Fruit fly (Drosophila melanogaster): ENCODE data around the gene Tsp.

Gene Tsp

dm6 chr2L:6717460-6717859 is 8.6 kb upstream of the Tsp start, which contains the start of gene Aatf (continued):
- peak; percentile 53; the same call in 1 of the 3 replicates for TF ChIP-seq hb (GFP tag; IDR thresholded peaks at IDR 0.05; ENCODE audit: partially characterized antibody)
- peak; percentile 3 for TF ChIP-seq CG12155 (GFP tag; optimal IDR thresholded peaks at IDR 0.05)
- no peak for TF ChIP-seq CG11695 (GFP tag; IDR thresholded peaks at IDR 0.05)
- TF ChIP-seq sisA (GFP tag; IDR thresholded peaks at IDR 0.05) = no peak
- TF ChIP-seq Ptx1 (GFP tag; IDR thresholded peaks at IDR 0.05) = no peak
- no peak for TF ChIP-seq Nf-YA (GFP tag; IDR thresholded peaks at IDR 0.05)
- no peak for TF ChIP-seq ERR (GFP tag; optimal IDR thresholded peaks at IDR 0.05)
- TF ChIP-seq CG18619 (GFP tag; optimal IDR thresholded peaks at IDR 0.05) = no peak
- TF ChIP-seq emc (GFP tag; optimal IDR thresholded peaks at IDR 0.05) = no peak
- no peak for TF ChIP-seq CG1529 (GFP tag; optimal IDR thresholded peaks at IDR 0.05)
- TF ChIP-seq crol (GFP tag; IDR thresholded peaks at IDR 0.05) = no peak
- TF ChIP-seq ase (GFP tag; IDR thresholded peaks at IDR 0.05) = no peak
- no peak for TF ChIP-seq run (tag; optimal IDR thresholded peaks at IDR 0.05)
- TF ChIP-seq CG6854 (GFP tag; optimal IDR thresholded peaks at IDR 0.05) = no peak
- TF ChIP-seq sens (GFP tag) = peak; percentile 77
- no peak for TF ChIP-seq CkIIα-i1 (GFP tag; IDR thresholded peaks at IDR 0.05)
- no peak for TF ChIP-seq CG1647 (GFP tag; optimal IDR thresholded peaks at IDR 0.05)
- TF ChIP-seq abd-A (tag; optimal IDR thresholded peaks at IDR 0.05) = no peak
- no peak for TF ChIP-seq Deaf1 (tag; optimal IDR thresholded peaks at IDR 0.05)
- no peak for TF ChIP-seq ro (GFP tag; IDR thresholded peaks at IDR 0.05)
- TF ChIP-seq eve (GFP tag; optimal IDR thresholded peaks at IDR 0.05) = no peak
- TF ChIP-seq Vsx1 (GFP tag; optimal IDR thresholded peaks at IDR 0.05) = no peak
- no peak for TF ChIP-seq GATAe (GFP tag; conservative IDR thresholded peaks at IDR 0.05)
- no peak for TF ChIP-seq Hr3 (GFP tag; optimal IDR thresholded peaks at IDR 0.05)
- no peak for TF ChIP-seq wek (GFP tag; optimal IDR thresholded peaks at IDR 0.05)
- TF ChIP-seq CG30431 (GFP tag; optimal IDR thresholded peaks at IDR 0.05) = no peak
- TF ChIP-seq schlank (tag; optimal IDR thresholded peaks at IDR 0.05) = no peak
- TF ChIP-seq p53 (GFP tag; optimal IDR thresholded peaks at IDR 0.05) = no peak
- no peak for TF ChIP-seq D (optimal IDR thresholded peaks at IDR 0.05)
- no peak for TF ChIP-seq D (GFP tag; optimal IDR thresholded peaks at IDR 0.05)
- no peak for TF ChIP-seq Nf-YB (GFP tag; optimal IDR thresholded peaks at IDR 0.05)
- no peak for TF ChIP-seq zfh1 (GFP tag; IDR thresholded peaks at IDR 0.05)
- TF ChIP-seq CG12769 (tag; optimal IDR thresholded peaks at IDR 0.05) = no peak
- no peak for TF ChIP-seq CG6689 (GFP tag; IDR thresholded peaks at IDR 0.05)
- no peak for TF ChIP-seq chn (GFP tag; optimal IDR thresholded peaks at IDR 0.05)
- TF ChIP-seq CG12942 (GFP tag; optimal IDR thresholded peaks at IDR 0.05) = no peak
- no peak for TF ChIP-seq CG17359 (tag; optimal IDR thresholded peaks at IDR 0.05)
- no peak for TF ChIP-seq gcm (GFP tag; optimal IDR thresholded peaks at IDR 0.05)
- peak; percentile 64 for TF ChIP-seq CG1603 (tag; optimal IDR thresholded peaks at IDR 0.05)
- TF ChIP-seq shn (GFP tag; optimal IDR thresholded peaks at IDR 0.05) = no peak
- TF ChIP-seq D19A (tag; optimal IDR thresholded peaks at IDR 0.05) = no peak
- no peak for TF ChIP-seq CG11504 (tag; optimal IDR thresholded peaks at IDR 0.05)
- no peak for TF ChIP-seq CG3281 (GFP tag; optimal IDR thresholded peaks at IDR 0.05)
- no peak for TF ChIP-seq CG7372 (GFP tag; IDR thresholded peaks at IDR 0.05)
- no peak for TF ChIP-seq tup (GFP tag; optimal IDR thresholded peaks at IDR 0.05)
- TF ChIP-seq CG14441 (GFP tag; IDR thresholded peaks at IDR 0.05) = no peak
- TF ChIP-seq ci (GFP tag; IDR thresholded peaks at IDR 0.05) = no peak
- no peak for TF ChIP-seq CG13424 (tag; optimal IDR thresholded peaks at IDR 0.05)
- peak; percentile 72 for TF ChIP-seq CG17186 (GFP tag; optimal IDR thresholded peaks at IDR 0.05)
- TF ChIP-seq Dip2 (GFP tag; IDR thresholded peaks at IDR 0.05) = no peak
- no peak for TF ChIP-seq lola (GFP tag; optimal IDR thresholded peaks at IDR 0.05)
- TF ChIP-seq grn (GFP tag; optimal IDR thresholded peaks at IDR 0.05) = no peak
- peak; percentile 88 for TF ChIP-seq CG34224 (GFP tag; IDR thresholded peaks at IDR 0.05; ENCODE audit: partially characterized antibody)
